In genomic region chrX:9337832-9338231, ce11 we compare ENCODE assay signal across 5 worm cellular contexts.
TF ChIP-seq lines count a peak whose summit lies in the region.

No protein-coding gene starts in this region.

TF ChIP-seq in whole organism, L1 larva, 84 proteins besides CTCF, POLR2A, EP300 and RAD21 (continues in another document):
- no peak for TF ChIP-seq ceh-63 (GFP tag; optimal IDR thresholded peaks at IDR 0.05; lab: Kevin White, UChicago)
- peak; percentile 41 for TF ChIP-seq fos-1 (tag; optimal IDR thresholded peaks at IDR 0.05; lab: Kevin White, UChicago)
- peak; percentile 52 for TF ChIP-seq rnt-1 (tag; optimal IDR thresholded peaks at IDR 0.05; lab: Kevin White, UChicago)
- peak; percentile 68 for TF ChIP-seq fkh-8 (tag; optimal IDR thresholded peaks at IDR 0.05; lab: Kevin White, UChicago)
- TF ChIP-seq mdl-1 (tag; optimal IDR thresholded peaks at IDR 0.05; lab: Kevin White, UChicago): peak in 1 of 2 experiments; percentile 51
- peak; percentile 92 for TF ChIP-seq F16B12.6 (tag; optimal IDR thresholded peaks at IDR 0.05; lab: Kevin White, UChicago)
- peak; percentile 56 for TF ChIP-seq mab-9 (GFP tag; IDR thresholded peaks at IDR 0.05; lab: Robert Waterston, UW)
- no peak for TF ChIP-seq ets-5 (GFP tag; IDR thresholded peaks at IDR 0.05; lab: Robert Waterston, UW)
- TF ChIP-seq nhr-19 (GFP tag; conservative IDR thresholded peaks at IDR 0.05; lab: Robert Waterston, UW): peak; percentile 47; the same call in 1 of the 2 replicates
- peak; percentile 73 for TF ChIP-seq mep-1 (tag; optimal IDR thresholded peaks at IDR 0.05; lab: Kevin White, UChicago)
- no peak for TF ChIP-seq ces-1 (GFP tag; optimal IDR thresholded peaks at IDR 0.05; lab: Kevin White, UChicago)
- no peak for TF ChIP-seq tlp-1 (tag; optimal IDR thresholded peaks at IDR 0.05; lab: Kevin White, UChicago)
- peak; percentile 32 for TF ChIP-seq nhr-77 (tag; optimal IDR thresholded peaks at IDR 0.05; lab: Kevin White, UChicago)
- TF ChIP-seq lin-35 (GFP tag; optimal IDR thresholded peaks at IDR 0.05; lab: Kevin White, UChicago): peak; percentile 43 to 48
- peak; percentile 79 for TF ChIP-seq nhr-85 (tag; lab: Kevin White, UChicago)
- no peak for TF ChIP-seq aha-1 (tag; optimal IDR thresholded peaks at IDR 0.05; lab: Kevin White, UChicago)
- TF ChIP-seq lsy-2 (tag; optimal IDR thresholded peaks at IDR 0.05; lab: Kevin White, UChicago): peak; percentile 46 to 69
- peak in 2 of 3 experiments; percentile 13 to 33 for TF ChIP-seq dpl-1 (GFP tag; optimal IDR thresholded peaks at IDR 0.05; lab: Kevin White, UChicago)

TF ChIP-seq in whole organism, L3 larva, 47 proteins besides CTCF, POLR2A, EP300 and RAD21 (continues in another document):
- TF ChIP-seq nhr-25 (tag; optimal IDR thresholded peaks at IDR 0.05; lab: Kevin White, UChicago) (peak; percentile 64), elt-1 (tag; optimal IDR thresholded peaks at IDR 0.05; lab: Kevin White, UChicago) (peak; percentile 33), lsy-12 (tag; optimal IDR thresholded peaks at IDR 0.05; lab: Kevin White, UChicago) (peak; percentile 35), elt-3 (tag; optimal IDR thresholded peaks at IDR 0.05; lab: Kevin White, UChicago) (no peak), tbx-2 (tag; optimal IDR thresholded peaks at IDR 0.05; lab: Kevin White, UChicago) (peak; percentile 56), ceh-28 (tag; optimal IDR thresholded peaks at IDR 0.05; lab: Kevin White, UChicago) (peak; percentile 13), hmg-11 (tag; optimal IDR thresholded peaks at IDR 0.05; lab: Kevin White, UChicago) (peak; percentile 88), pqm-1 (tag; optimal IDR thresholded peaks at IDR 0.05; lab: Kevin White, UChicago) (peak; percentile 5), pha-4 (tag; optimal IDR thresholded peaks at IDR 0.05; lab: Kevin White, UChicago) (peak; percentile 24), skn-1 (tag; optimal IDR thresholded peaks at IDR 0.05; lab: Kevin White, UChicago) (peak; percentile 38), egl-27 (tag; optimal IDR thresholded peaks at IDR 0.05; lab: Kevin White, UChicago) (peak; percentile 67), nfya-1 (tag; optimal IDR thresholded peaks at IDR 0.05; lab: Kevin White, UChicago; ENCODE audit: insufficient read depth) (peak; percentile 82), snpc-4 (tag; optimal IDR thresholded peaks at IDR 0.05; lab: Kevin White, UChicago) (no peak), sea-2 (GFP tag; optimal IDR thresholded peaks at IDR 0.05; lab: Kevin White, UChicago) (peak; percentile 70), nhr-12 (tag; optimal IDR thresholded peaks at IDR 0.05; lab: Kevin White, UChicago) (no peak), nhr-23 (tag; optimal IDR thresholded peaks at IDR 0.05; lab: Kevin White, UChicago) (peak; percentile 69), ama-1 (optimal IDR thresholded peaks at IDR 0.05; lab: Kevin White, UChicago) (no peak), fos-1 (tag; optimal IDR thresholded peaks at IDR 0.05; lab: Kevin White, UChicago) (no peak), ZK546.5 (tag; optimal IDR thresholded peaks at IDR 0.05; lab: Kevin White, UChicago) (no peak)

TF ChIP-seq in whole organism, early embryonic, 17 proteins besides CTCF, POLR2A, EP300 and RAD21:
- TF ChIP-seq hmbx-1 (tag; optimal IDR thresholded peaks at IDR 0.05; lab: Kevin White, UChicago) (no peak), tra-4 (tag; optimal IDR thresholded peaks at IDR 0.05; lab: Kevin White, UChicago) (no peak), aly-1 (tag; optimal IDR thresholded peaks at IDR 0.05; lab: Kevin White, UChicago) (peak; percentile 62), sea-1 (GFP tag; conservative IDR thresholded peaks at IDR 0.05; lab: Robert Waterston, UW) (no peak), ceh-36 (tag; optimal IDR thresholded peaks at IDR 0.05; lab: Kevin White, UChicago) (no peak), tbx-37 (GFP tag; conservative IDR thresholded peaks at IDR 0.05; lab: Robert Waterston, UW) (peak; percentile 39; the same call in 1 of the 2 replicates), scrt-1 (GFP tag; IDR thresholded peaks at IDR 0.05; lab: Robert Waterston, UW) (0 out of 2 replicates have a peak, but pooled peaks have one; percentile 45), ceh-13 (GFP tag; optimal IDR thresholded peaks at IDR 0.05; lab: Kevin White, UChicago) (no peak), tbx-11 (GFP tag; IDR thresholded peaks at IDR 0.05; lab: Robert Waterston, UW) (no peak), hnd-1 (tag; optimal IDR thresholded peaks at IDR 0.05; lab: Kevin White, UChicago) (no peak), hmg-4 (GFP tag; optimal IDR thresholded peaks at IDR 0.05; lab: Kevin White, UChicago) (no peak), F13C5.2 (tag; optimal IDR thresholded peaks at IDR 0.05; lab: Kevin White, UChicago) (peak; percentile 82), B0310.2 (tag; optimal IDR thresholded peaks at IDR 0.05; lab: Kevin White, UChicago) (no peak), ets-7 (tag; optimal IDR thresholded peaks at IDR 0.05; lab: Kevin White, UChicago) (peak; percentile 33), pes-1 (GFP tag; IDR thresholded peaks at IDR 0.05; lab: Robert Waterston, UW) (no peak)
TF ChIP-seq in whole organism, early embryonic: peak in this region for 5.

TF ChIP-seq in whole organism, midembryonic, 9 proteins besides CTCF, POLR2A, EP300 and RAD21:
- TF ChIP-seq cog-1 (tag; optimal IDR thresholded peaks at IDR 0.05; lab: Kevin White, UChicago) (peak; percentile 57), klf-2 (GFP tag; conservative IDR thresholded peaks at IDR 0.05; lab: Robert Waterston, UW) (no peak), ztf-23 (GFP tag; IDR thresholded peaks at IDR 0.05; lab: Robert Waterston, UW) (peak; percentile 72; the same call in 1 of the 2 replicates), flt-1 (GFP tag; IDR thresholded peaks at IDR 0.05; lab: Robert Waterston, UW) (peak; percentile 73; the same call in 1 of the 2 replicates)

TF ChIP-seq in whole organism, young adult, 124 proteins besides CTCF, POLR2A, EP300 and RAD21:
- TF ChIP-seq ztf-26 (tag; optimal IDR thresholded peaks at IDR 0.05; lab: Kevin White, UChicago): peak; percentile 38
- TF ChIP-seq chd-7 (tag; optimal IDR thresholded peaks at IDR 0.05; lab: Kevin White, UChicago): peak; percentile 24
- no peak for TF ChIP-seq nhr-179 (tag; optimal IDR thresholded peaks at IDR 0.05; lab: Kevin White, UChicago)
- no peak for TF ChIP-seq nhr-120 (GFP tag; IDR thresholded peaks at IDR 0.05; lab: Robert Waterston, UW)
- peak; percentile 38 for TF ChIP-seq madf-10 (tag; optimal IDR thresholded peaks at IDR 0.05; lab: Kevin White, UChicago)
- peak; percentile 61 for TF ChIP-seq K11D2.4 (GFP tag; IDR thresholded peaks at IDR 0.05; lab: Robert Waterston, UW)
- TF ChIP-seq mxl-1 (tag; optimal IDR thresholded peaks at IDR 0.05; lab: Kevin White, UChicago): no peak
- TF ChIP-seq K12H6.12 (tag; optimal IDR thresholded peaks at IDR 0.05; lab: Kevin White, UChicago): peak; percentile 53
- no peak for TF ChIP-seq nhr-90 (tag; optimal IDR thresholded peaks at IDR 0.05; lab: Kevin White, UChicago)
- peak; percentile 36; the same call in 1 of the 2 replicates for TF ChIP-seq ekl-4 (GFP tag; IDR thresholded peaks at IDR 0.05; lab: Robert Waterston, UW)
- 0 out of 2 replicates have a peak, but pooled peaks have one; percentile 49 for TF ChIP-seq lag-1 (GFP tag; IDR thresholded peaks at IDR 0.05; lab: Robert Waterston, UW)
- TF ChIP-seq Y56A3A.18 (GFP tag; IDR thresholded peaks at IDR 0.05; lab: Robert Waterston, UW): no peak
- TF ChIP-seq ceh-27 (GFP tag; optimal IDR thresholded peaks at IDR 0.05; lab: Kevin White, UChicago): peak; percentile 73
- TF ChIP-seq lin-40 (tag; optimal IDR thresholded peaks at IDR 0.05; lab: Kevin White, UChicago): peak; percentile 70
- TF ChIP-seq gei-17 (GFP tag; optimal IDR thresholded peaks at IDR 0.05; lab: Kevin White, UChicago): no peak

Comparison
In these comparisons a context has a peak if more than half of its experiments do, and no peak if none do; other contexts are left out.
1. Of the 8 proteins assayed by ChIP-seq in both whole organism, young adult and whole organism, L1 larva: peak only in whole organism, young adult: none; only in whole organism, L1 larva: dpl-1, efl-1, lin-35 and nhr-90; in both: none; in neither: 4.